Fruit fly (Drosophila melanogaster) Kc167 (cell line): ENCODE data around the gene CG9676.

ENCODE experiments used
- Myc ChIP-seq: fragments of >200 bp; optimal IDR thresholded peaks from 2 replicates; lab custom pipeline; 2017; ENCODE audit warnings: missing external identifiers
- Sin3A ChIP-seq: fragments of >200 bp; optimal IDR thresholded peaks from 2 replicates; lab custom pipeline; 2018; ENCODE audit warnings: missing external identifiers
- h ChIP-seq: fragments of >200 bp; optimal IDR thresholded peaks from 3 replicates; lab custom pipeline; 2018; ENCODE audit warnings: missing external identifiers
- insv ChIP-seq: fragments of >200 bp; optimal IDR thresholded peaks from 3 replicates; lab custom pipeline; 2018; ENCODE audit warnings: missing external identifiers
- psq ChIP-seq: fragments of >200 bp; optimal IDR thresholded peaks from 2 replicates; lab custom pipeline; 2017; ENCODE audit warnings: missing external identifiers
- ttk ChIP-seq: sonication (Bioruptor generic); optimal IDR thresholded peaks from 2 replicates; lab custom pipeline; 2017; ENCODE audit warnings: missing external identifiers

The CG9676 gene

dm6 chrX:16696614-16697519, 3.1 kb downstream of the CG9676 start:
- no peak for TF ChIP-seq psq (lab: Kevin White, UChicago)
- no peak for TF ChIP-seq insv
- TF ChIP-seq Myc (lab: Kevin White, UChicago) = no peak
- no peak for TF ChIP-seq ttk (lab: Kevin White, UChicago)
- no peak for TF ChIP-seq Sin3A (lab: Kevin White, UChicago)
- TF ChIP-seq h (lab: Kevin White, UChicago) = no peak

- TF ChIP-seq h (lab: Kevin White, UChicago) = no peak
- no peak for TF ChIP-seq psq (lab: Kevin White, UChicago)
- TF ChIP-seq insv = no peak
- no peak for TF ChIP-seq Myc (lab: Kevin White, UChicago)
- no peak for TF ChIP-seq ttk (lab: Kevin White, UChicago)
- no peak for TF ChIP-seq Sin3A (lab: Kevin White, UChicago)
Observed at dm6 chrX:16695658-16696181, 4.2 kb downstream of the CG9676 start, which contains the start of gene CG4678. Gene CG4678, plus strand, starts transcription at chrX:16696131.

- no peak for TF ChIP-seq insv
- no peak for TF ChIP-seq ttk (lab: Kevin White, UChicago)
- no peak for TF ChIP-seq h (lab: Kevin White, UChicago)
- TF ChIP-seq Sin3A (lab: Kevin White, UChicago) = no peak
- no peak for TF ChIP-seq Myc (lab: Kevin White, UChicago)
- no peak for TF ChIP-seq psq (lab: Kevin White, UChicago)
Observed at dm6 chrX:16694959-16695358, 5.0 kb downstream of the CG9676 start, which contains the start of gene Septin4. Gene Septin4, minus strand, starts transcription at chrX:16695173.

dm6 chrX:16694477-16694876, 5.5 kb downstream of the CG9676 start:
- TF ChIP-seq ttk (lab: Kevin White, UChicago) (no peak), Sin3A (lab: Kevin White, UChicago) (no peak), Myc (lab: Kevin White, UChicago) (no peak), h (lab: Kevin White, UChicago) (no peak), insv (no peak), psq (lab: Kevin White, UChicago) (no peak)

- no peak for TF ChIP-seq ttk (lab: Kevin White, UChicago)
- TF ChIP-seq Myc (lab: Kevin White, UChicago) = no peak
- no peak for TF ChIP-seq Sin3A (lab: Kevin White, UChicago)
- TF ChIP-seq h (lab: Kevin White, UChicago) = no peak
- no peak for TF ChIP-seq psq (lab: Kevin White, UChicago)
- TF ChIP-seq insv = no peak
Observed at dm6 chrX:16693805-16694387, 6.1 kb downstream of the CG9676 start.

- no peak for TF ChIP-seq insv
- TF ChIP-seq h (lab: Kevin White, UChicago) = no peak
- TF ChIP-seq Sin3A (lab: Kevin White, UChicago) = no peak
- no peak for TF ChIP-seq ttk (lab: Kevin White, UChicago)
- TF ChIP-seq Myc (lab: Kevin White, UChicago) = no peak
- no peak for TF ChIP-seq psq (lab: Kevin White, UChicago)
Observed at dm6 chrX:16692325-16692724, 7.6 kb downstream of the CG9676 start.

dm6 chrX:16691440-16691839, 8.5 kb downstream of the CG9676 start:
- TF ChIP-seq h (lab: Kevin White, UChicago) = no peak
- no peak for TF ChIP-seq insv
- TF ChIP-seq psq (lab: Kevin White, UChicago) = no peak
- no peak for TF ChIP-seq Sin3A (lab: Kevin White, UChicago)
- TF ChIP-seq Myc (lab: Kevin White, UChicago) = no peak
- TF ChIP-seq ttk (lab: Kevin White, UChicago) = no peak

dm6 chrX:16690499-16690898, 9.5 kb downstream of the CG9676 start:
- TF ChIP-seq Sin3A (lab: Kevin White, UChicago) (no peak), Myc (lab: Kevin White, UChicago) (no peak), psq (lab: Kevin White, UChicago) (no peak), ttk (lab: Kevin White, UChicago) (no peak), h (lab: Kevin White, UChicago) (no peak), insv (no peak)

dm6 chrX:16689966-16690365, 10.0 kb downstream of the CG9676 start:
- no peak for TF ChIP-seq psq (lab: Kevin White, UChicago)
- no peak for TF ChIP-seq Sin3A (lab: Kevin White, UChicago)
- TF ChIP-seq ttk (lab: Kevin White, UChicago) = no peak
- no peak for TF ChIP-seq h (lab: Kevin White, UChicago)
- no peak for TF ChIP-seq Myc (lab: Kevin White, UChicago)
- TF ChIP-seq insv = no peak

dm6 chrX:16689339-16689738, 10.6 kb downstream of the CG9676 start:
- TF ChIP-seq Myc (lab: Kevin White, UChicago) = no peak

- no peak for TF ChIP-seq h (lab: Kevin White, UChicago)
- no peak for TF ChIP-seq Myc (lab: Kevin White, UChicago)
- TF ChIP-seq Sin3A (lab: Kevin White, UChicago) = no peak
- no peak for TF ChIP-seq psq (lab: Kevin White, UChicago)
- TF ChIP-seq ttk (lab: Kevin White, UChicago) = no peak
- TF ChIP-seq insv = no peak
Observed at dm6 chrX:16688106-16688459, 11.9 kb downstream of the CG9676 start.
